Worm (Caenorhabditis elegans) whole organism, L1 larva: ENCODE data around the gene tag-77.
A peak's percentile ranks its signal among the peaks of the same experiment; 100 is the strongest.

Experiments
- C04F5.9 ChIP-seq: sonication (generic microtip); optimal IDR thresholded peaks from 2 replicates; lab custom pipeline; 2016; ENCODE audit warnings: missing genetic modification characterization, missing compliant biosample characterization
- F16B12.6 ChIP-seq: fragments of 150-350 bp; optimal IDR thresholded peaks from 2 replicates; lab custom pipeline; 2014; ENCODE audit warnings: missing biosample characterization, missing genetic modification characterization
- Y116A8C.19 ChIP-seq: sonication (generic microtip); optimal IDR thresholded peaks from 2 replicates; lab custom pipeline; 2016; ENCODE audit warnings: missing compliant biosample characterization, missing genetic modification characterization, borderline replicate concordance
- aha-1 ChIP-seq: fragments of 150-350 bp; optimal IDR thresholded peaks from 2 replicates; lab custom pipeline; 2014; ENCODE audit warnings: missing biosample characterization, missing genetic modification characterization
- aly-2 ChIP-seq: fragments of 150-350 bp; optimal IDR thresholded peaks from 2 replicates; lab custom pipeline; 2014; ENCODE audit warnings: missing biosample characterization, missing genetic modification characterization
- ama-1 ChIP-seq: fragments of 150-350 bp; optimal IDR thresholded peaks from 2 replicates; lab custom pipeline; 2014
- ceh-8 ChIP-seq: fragments of 200-800 bp; sonication (Bioruptor generic); optimal IDR thresholded peaks from 2 replicates; lab custom pipeline; 2018; ENCODE audit warnings: mild to moderate bottlenecking, missing genetic modification characterization, moderate library complexity, missing compliant biosample characterization
- ceh-82 ChIP-seq, 3 experiments: fragments of 150-350 bp in 1 of 3; sonication (generic microtip) in 2 of 3; optimal IDR thresholded peaks; 2 replicates each; lab custom pipeline; 2014 to 2017; ENCODE audit warnings: missing biosample characterization in 3 of 3, missing genetic modification characterization in 3 of 3
- ceh-88 ChIP-seq: fragments of 200-800 bp; sonication (Bioruptor generic); IDR thresholded peaks from 2 replicates; pipeline ENCODE4 v1.3.6; 2022; ENCODE audit warnings: missing genetic modification characterization, missing compliant biosample characterization
- dpl-1 ChIP-seq, 3 experiments: fragments of 150-350 bp in 2 of 3; sonication (generic microtip) in 1 of 3; optimal IDR thresholded peaks; 2 replicates each; lab custom pipeline; 2014 to 2017; ENCODE audit warnings: missing biosample characterization in 3 of 3, missing genetic modification characterization in 3 of 3, missing genetic modification reagents in 3 of 3
- dsc-1 ChIP-seq: sonication (generic microtip); optimal IDR thresholded peaks from 2 replicates; lab custom pipeline; 2016; ENCODE audit warnings: mild to moderate bottlenecking, missing genetic modification characterization, missing compliant biosample characterization
- efl-3 ChIP-seq: fragments of 200-800 bp; sonication (Bioruptor generic); optimal IDR thresholded peaks from 2 replicates; lab custom pipeline; 2018; ENCODE audit warnings: mild to moderate bottlenecking, missing genetic modification characterization, missing compliant biosample characterization
- egl-27 ChIP-seq, 2 experiments: fragments of 150-350 bp in 1 of 2; sonication (generic microtip); optimal IDR thresholded peaks; 3 replicates each; lab custom pipeline; 2017 to 2018; ENCODE audit warnings: missing biosample characterization in 2 of 2, missing genetic modification characterization in 2 of 2, missing genetic modification reagents in 2 of 2
- elt-2 ChIP-seq: sonication (generic microtip); optimal IDR thresholded peaks from 2 replicates; lab custom pipeline; 2016; ENCODE audit warnings: missing genetic modification characterization, mild to moderate bottlenecking, inconsistent platforms, missing compliant biosample characterization, missing genetic modification reagents
- elt-3 ChIP-seq, 6 experiments: fragments of 150-350 bp in 1 of 6; sonication (generic microtip); optimal IDR thresholded peaks; 2 replicates each; lab custom pipeline; 2017 to 2018; ENCODE audit warnings: missing biosample characterization in 6 of 6, missing genetic modification characterization in 6 of 6, inconsistent platforms in 1 of 6
- fkh-10 ChIP-seq: sonication (generic microtip); optimal IDR thresholded peaks from 2 replicates; lab custom pipeline; 2017; ENCODE audit warnings: missing biosample characterization, missing genetic modification reagents, missing genetic modification characterization
- fkh-4 ChIP-seq: sonication (generic microtip); optimal IDR thresholded peaks from 2 replicates; lab custom pipeline; 2016; ENCODE audit warnings: missing compliant biosample characterization, missing genetic modification characterization, borderline replicate concordance
- fkh-8 ChIP-seq: sonication (generic microtip); optimal IDR thresholded peaks from 2 replicates; lab custom pipeline; 2016; ENCODE audit warnings: mild to moderate bottlenecking, missing genetic modification characterization, missing compliant biosample characterization
- grh-1 ChIP-seq: fragments of 200-800 bp; sonication (Bioruptor generic); IDR thresholded peaks from 2 replicates; pipeline ENCODE4 v1.3.6; 2022; ENCODE audit warnings: missing genetic modification reagents, missing genetic modification characterization, missing compliant biosample characterization
- hlh-17 ChIP-seq: fragments of 200-800 bp; sonication (Bioruptor generic); optimal IDR thresholded peaks from 2 replicates; lab custom pipeline; 2018; ENCODE audit warnings: missing genetic modification characterization, mild to moderate bottlenecking, missing compliant biosample characterization, moderate library complexity, borderline replicate concordance
- hlh-4 ChIP-seq: sonication (generic microtip); optimal IDR thresholded peaks from 2 replicates; lab custom pipeline; 2016; ENCODE audit warnings: mild to moderate bottlenecking, missing genetic modification characterization, missing compliant biosample characterization
- hpl-2 ChIP-seq: fragments of 150-350 bp; optimal IDR thresholded peaks from 2 replicates; lab custom pipeline; 2014; ENCODE audit warnings: missing biosample characterization, missing genetic modification reagents, missing genetic modification characterization
- lin-39 ChIP-seq: fragments of 150-350 bp; optimal IDR thresholded peaks from 2 replicates; lab custom pipeline; 2014; ENCODE audit warnings: missing biosample characterization, missing genetic modification reagents, missing genetic modification characterization
- lir-3 ChIP-seq: sonication (generic microtip); optimal IDR thresholded peaks from 2 replicates; lab custom pipeline; 2016; ENCODE audit warnings: mild to moderate bottlenecking, missing genetic modification characterization, moderate library complexity, missing compliant biosample characterization; ENCODE audit not compliant: poor library complexity
- lsy-2 ChIP-seq, 2 experiments: fragments of 150-350 bp; optimal IDR thresholded peaks; 2 replicates each; lab custom pipeline; 2014; ENCODE audit warnings: missing biosample characterization in 2 of 2, missing genetic modification characterization in 2 of 2
- mab-9 ChIP-seq: fragments of 200-800 bp; sonication (Bioruptor generic); IDR thresholded peaks from 2 replicates; pipeline ENCODE4 v1.3.6; 2022; ENCODE audit warnings: missing genetic modification reagents, missing genetic modification characterization, missing compliant biosample characterization
- mdl-1 ChIP-seq, 2 experiments: fragments of 150-350 bp; optimal IDR thresholded peaks; 2 replicates each; lab custom pipeline; 2014 to 2017; ENCODE audit warnings: missing biosample characterization in 2 of 2, missing genetic modification characterization in 2 of 2, inconsistent platforms in 1 of 2
- mef-2 ChIP-seq: fragments of 150-350 bp; optimal IDR thresholded peaks from 2 replicates; lab custom pipeline; 2014; ENCODE audit warnings: missing biosample characterization, missing genetic modification characterization
- nhr-11 ChIP-seq: fragments of 150-350 bp; optimal IDR thresholded peaks from 2 replicates; lab custom pipeline; 2014; ENCODE audit warnings: missing biosample characterization, missing genetic modification characterization
- nhr-28 ChIP-seq: fragments of 150-350 bp; optimal IDR thresholded peaks from 2 replicates; lab custom pipeline; 2014; ENCODE audit warnings: missing biosample characterization, missing genetic modification characterization
- nhr-47 ChIP-seq: sonication (generic microtip); optimal IDR thresholded peaks from 2 replicates; lab custom pipeline; 2016; ENCODE audit warnings: mild to moderate bottlenecking, missing genetic modification characterization, moderate library complexity, missing compliant biosample characterization
- nhr-71 ChIP-seq: sonication (generic microtip); optimal IDR thresholded peaks from 2 replicates; lab custom pipeline; 2016; ENCODE audit warnings: mild to moderate bottlenecking, missing genetic modification characterization, moderate library complexity, missing compliant biosample characterization
- nhr-84 ChIP-seq: sonication (generic microtip); optimal IDR thresholded peaks from 2 replicates; lab custom pipeline; 2017; ENCODE audit warnings: missing biosample characterization, missing genetic modification characterization
- nhr-90 ChIP-seq: sonication (generic microtip); optimal IDR thresholded peaks from 2 replicates; lab custom pipeline; 2016; ENCODE audit warnings: mild to moderate bottlenecking, missing genetic modification characterization, missing compliant biosample characterization; ENCODE audit not compliant: poor library complexity
- pag-3 ChIP-seq: sonication (generic microtip); optimal IDR thresholded peaks from 2 replicates; lab custom pipeline; 2017; ENCODE audit warnings: missing genetic modification characterization, mild to moderate bottlenecking, missing compliant biosample characterization, antibody characterized with exemption, borderline replicate concordance; ENCODE audit not compliant: insufficient read depth
- pax-3 ChIP-seq: fragments of 200-800 bp; sonication (Bioruptor generic); optimal IDR thresholded peaks from 2 replicates; lab custom pipeline; 2018; ENCODE audit warnings: mild to moderate bottlenecking, missing genetic modification characterization, moderate library complexity, missing compliant biosample characterization
- pqm-1 ChIP-seq: sonication (generic microtip); optimal IDR thresholded peaks from 3 replicates; lab custom pipeline; 2017; ENCODE audit warnings: missing biosample characterization, missing genetic modification characterization
- rnt-1 ChIP-seq: sonication (generic microtip); optimal IDR thresholded peaks from 2 replicates; lab custom pipeline; 2016; ENCODE audit warnings: mild to moderate bottlenecking, missing genetic modification characterization, moderate library complexity, missing compliant biosample characterization
- snpc-4 ChIP-seq: fragments of 150-350 bp; optimal IDR thresholded peaks from 2 replicates; lab custom pipeline; 2014; ENCODE audit warnings: missing biosample characterization, missing genetic modification characterization
- snu-23 ChIP-seq: sonication (generic microtip); optimal IDR thresholded peaks from 2 replicates; lab custom pipeline; 2016; ENCODE audit warnings: missing genetic modification characterization, missing compliant biosample characterization
- sox-4 ChIP-seq: sonication (generic microtip); optimal IDR thresholded peaks from 2 replicates; lab custom pipeline; 2016; ENCODE audit warnings: missing genetic modification characterization, missing compliant biosample characterization
- sptf-1 ChIP-seq: fragments of 150-350 bp; optimal IDR thresholded peaks from 2 replicates; lab custom pipeline; 2014; ENCODE audit warnings: missing biosample characterization, missing genetic modification characterization
- sup-37 ChIP-seq: fragments of 200-800 bp; sonication (Bioruptor generic); optimal IDR thresholded peaks from 2 replicates; lab custom pipeline; 2018; ENCODE audit warnings: mild to moderate bottlenecking, missing genetic modification characterization, missing compliant biosample characterization
- swsn-7 ChIP-seq: sonication (generic microtip); optimal IDR thresholded peaks from 2 replicates; lab custom pipeline; 2016; ENCODE audit warnings: missing genetic modification characterization, missing compliant biosample characterization
- unc-130 ChIP-seq: fragments of 150-350 bp; optimal IDR thresholded peaks from 2 replicates; lab custom pipeline; 2017; ENCODE audit warnings: missing biosample characterization, missing genetic modification characterization, inconsistent platforms
- unc-30 ChIP-seq: sonication (generic microtip); optimal IDR thresholded peaks from 2 replicates; lab custom pipeline; 2017; ENCODE audit warnings: missing biosample characterization, missing genetic modification characterization
- unc-98 ChIP-seq: fragments of 200-800 bp; sonication (Bioruptor generic); IDR thresholded peaks from 2 replicates; pipeline ENCODE4 v1.3.6; 2022; ENCODE audit warnings: missing genetic modification characterization, missing compliant biosample characterization
- vab-15 ChIP-seq: sonication (generic microtip); optimal IDR thresholded peaks from 2 replicates; lab custom pipeline; 2017; ENCODE audit warnings: missing genotype, mild to moderate bottlenecking, missing genetic modification characterization, missing compliant biosample characterization
- xbp-1 ChIP-seq: sonication (generic microtip); optimal IDR thresholded peaks from 2 replicates; lab custom pipeline; 2016; ENCODE audit warnings: missing genetic modification characterization, missing compliant biosample characterization
- zag-1 ChIP-seq: fragments of 150-350 bp; optimal IDR thresholded peaks from 2 replicates; lab custom pipeline; 2014; ENCODE audit warnings: missing biosample characterization, missing genetic modification characterization
- ztf-11 ChIP-seq, 2 experiments: sonication (generic microtip); optimal IDR thresholded peaks; 2 replicates each; lab custom pipeline; 2016 to 2017; ENCODE audit warnings: missing genetic modification characterization in 2 of 2, missing biosample characterization in 1 of 2, missing compliant biosample characterization in 1 of 2
- ztf-4 ChIP-seq: fragments of 150-350 bp; optimal IDR thresholded peaks from 2 replicates; lab custom pipeline; 2014; ENCODE audit warnings: missing biosample characterization, missing genetic modification characterization

Gene tag-77

DNA sequence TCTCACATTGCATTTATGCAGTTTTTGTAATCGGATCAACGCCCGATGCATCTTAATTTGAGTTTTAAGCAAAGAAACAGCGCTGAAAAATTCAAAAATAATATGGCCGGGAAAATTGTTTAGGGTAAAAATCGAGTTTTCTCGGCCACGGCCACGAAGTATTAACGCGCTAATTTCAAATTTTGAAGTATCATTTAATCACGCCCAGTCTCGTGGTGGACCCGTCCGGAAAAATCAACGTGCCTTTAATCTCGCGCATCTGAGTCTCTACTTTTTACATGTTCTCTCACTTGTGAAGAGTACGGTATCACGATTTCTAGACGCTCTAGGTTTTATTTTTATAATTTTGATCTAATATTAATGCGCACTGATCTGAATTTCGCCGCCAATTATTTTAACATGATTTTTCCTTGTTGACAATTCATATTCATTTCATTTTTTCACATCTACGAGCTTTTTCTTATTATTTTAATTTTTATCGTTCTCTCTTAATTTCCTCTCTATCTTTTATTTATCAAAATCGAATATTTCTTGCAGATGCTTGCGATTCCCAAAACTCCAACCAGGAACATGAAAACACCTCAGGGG is 11.5 kb downstream of the tag-77 start, which contains the start of the genes acdh-13 and mesp-1 (continued):
- TF ChIP-seq unc-98 (no peak), sptf-1 (tag; lab: Kevin White, UChicago) (no peak), fkh-4 (tag; lab: Kevin White, UChicago) (peak; percentile 62), pqm-1 (tag; lab: Kevin White, UChicago) (no peak), elt-3 (tag; optimal IDR thresholded peaks at IDR 0.05; lab: Kevin White, UChicago) (peak in 1 of 6 experiments; percentile 27), mef-2 (tag; lab: Kevin White, UChicago) (no peak), ztf-4 (tag; lab: Kevin White, UChicago) (no peak), snpc-4 (peak; percentile 20), fkh-10 (GFP tag; lab: Kevin White, UChicago) (no peak), mdl-1 (tag; optimal IDR thresholded peaks at IDR 0.05; lab: Kevin White, UChicago) (no peak), nhr-90 (tag; lab: Kevin White, UChicago) (peak; percentile 64), ceh-88 (GFP tag; lab: Robert Waterston, UW) (no peak), nhr-71 (tag; lab: Kevin White, UChicago) (peak; percentile 67), grh-1 (GFP tag; lab: Robert Waterston, UW) (no peak), aha-1 (tag; lab: Kevin White, UChicago) (no peak), elt-2 (tag; lab: Kevin White, UChicago) (peak; percentile 20), ceh-82 (tag; optimal IDR thresholded peaks at IDR 0.05; lab: Kevin White, UChicago) (peak in 1 of 3 experiments; percentile 24), snu-23 (peak; percentile 64), lin-39 (no peak), egl-27 (tag; optimal IDR thresholded peaks at IDR 0.05; lab: Kevin White, UChicago) (no peak), sox-4 (tag; lab: Kevin White, UChicago) (peak; percentile 19), lsy-2 (tag; optimal IDR thresholded peaks at IDR 0.05; lab: Kevin White, UChicago) (peak; percentile 43 to 66), hlh-17 (GFP tag; lab: Kevin White, UChicago) (no peak), mab-9 (GFP tag; lab: Robert Waterston, UW) (no peak), nhr-47 (tag; lab: Kevin White, UChicago) (peak; percentile 70), xbp-1 (peak; percentile 35), pag-3 (tag; lab: Kevin White, UChicago) (no peak), dpl-1 (GFP tag; optimal IDR thresholded peaks at IDR 0.05; lab: Kevin White, UChicago) (peak; percentile 88 to 93 (median 91)), F16B12.6 (peak; percentile 8), nhr-84 (tag; lab: Kevin White, UChicago) (no peak), ztf-11 (tag; optimal IDR thresholded peaks at IDR 0.05; lab: Kevin White, UChicago) (peak in 1 of 2 experiments; percentile 66), dsc-1 (peak; percentile 46), nhr-28 (tag; lab: Kevin White, UChicago) (no peak), C04F5.9 (no peak), sup-37 (no peak), rnt-1 (tag; lab: Kevin White, UChicago) (peak; percentile 95), efl-3 (GFP tag; lab: Kevin White, UChicago) (no peak), nhr-11 (tag; lab: Kevin White, UChicago) (no peak), vab-15 (no peak), aly-2 (tag; lab: Kevin White, UChicago) (no peak), fkh-8 (tag; lab: Kevin White, UChicago) (peak; percentile 29), hlh-4 (tag; lab: Kevin White, UChicago) (no peak), ama-1 (lab: Kevin White, UChicago) (no peak), zag-1 (no peak), ceh-8 (GFP tag; lab: Kevin White, UChicago) (no peak), pax-3 (peak; percentile 64), lir-3 (tag; lab: Kevin White, UChicago) (peak; percentile 82), swsn-7 (tag; lab: Kevin White, UChicago) (peak; percentile 43), unc-130 (tag; lab: Kevin White, UChicago) (no peak), hpl-2 (GFP tag; lab: Kevin White, UChicago) (no peak), unc-30 (tag; lab: Kevin White, UChicago) (no peak), Y116A8C.19 (no peak)
